Worm (Caenorhabditis elegans): Measurements from ENCODE around the gene srz-83.

DNA sequence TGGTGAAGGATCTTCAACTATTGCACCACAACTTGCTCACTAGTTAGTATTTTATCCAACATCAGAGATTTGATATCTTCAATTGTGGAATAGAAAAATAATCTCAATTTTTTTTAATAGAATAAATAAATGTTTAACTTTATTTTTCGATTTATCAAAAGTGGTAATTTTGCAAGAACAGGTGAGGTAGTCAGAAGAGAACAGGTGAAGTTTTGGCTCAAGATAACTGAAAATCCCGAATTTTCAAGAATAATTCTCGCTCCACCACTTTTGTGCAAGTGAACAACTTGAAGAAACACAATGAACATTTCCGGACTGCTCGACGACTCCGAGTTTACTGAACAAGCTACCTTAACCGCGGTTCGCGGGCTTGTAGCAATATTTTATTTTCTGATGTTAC, 12.8 kb upstream of the srz-83 start, which contains the start of gene srz-78:
- TF ChIP-seq ceh-13 (GFP tag; optimal IDR thresholded peaks at IDR 0.05) = no peak
- no peak for TF ChIP-seq B0310.2 (tag; optimal IDR thresholded peaks at IDR 0.05)
- no peak for TF ChIP-seq tbx-11 (GFP tag; IDR thresholded peaks at IDR 0.05)
- no peak for TF ChIP-seq aly-1 (tag; optimal IDR thresholded peaks at IDR 0.05)
- no peak for TF ChIP-seq ama-1 (optimal IDR thresholded peaks at IDR 0.05)
- no peak for TF ChIP-seq flt-1 (GFP tag; IDR thresholded peaks at IDR 0.05)
- no peak for TF ChIP-seq hnd-1 (tag; optimal IDR thresholded peaks at IDR 0.05)
- no peak for TF ChIP-seq hmbx-1 (tag; optimal IDR thresholded peaks at IDR 0.05)
- no peak for TF ChIP-seq tbx-37 (GFP tag; conservative IDR thresholded peaks at IDR 0.05)
- TF ChIP-seq F13C5.2 (tag; optimal IDR thresholded peaks at IDR 0.05) = no peak
- TF ChIP-seq hmg-4 (GFP tag; optimal IDR thresholded peaks at IDR 0.05) = no peak
- TF ChIP-seq ets-7 (tag; optimal IDR thresholded peaks at IDR 0.05) = no peak

Measured in whole organism, early embryonic.